Fruit fly (Drosophila melanogaster) whole organism, prepupa: ENCODE results near the gene bb8.

Source experiments
- CG8632 ChIP-seq: fragments of 200-800 bp; sonication (Bioruptor generic); optimal IDR thresholded peaks from 3 replicates; lab custom pipeline; 2016; ENCODE audit warnings: missing biosample characterization, missing genetic modification characterization
- Hr38 ChIP-seq: sonication (Bioruptor generic); optimal IDR thresholded peaks from 2 replicates; lab custom pipeline; 2016; ENCODE audit warnings: missing biosample characterization, missing genetic modification characterization
- dac ChIP-seq: fragments of 200-800 bp; sonication (Bioruptor generic); optimal IDR thresholded peaks from 2 replicates; lab custom pipeline; 2017; ENCODE audit warnings: missing biosample characterization, mild to moderate bottlenecking, missing genetic modification characterization

DNA sequence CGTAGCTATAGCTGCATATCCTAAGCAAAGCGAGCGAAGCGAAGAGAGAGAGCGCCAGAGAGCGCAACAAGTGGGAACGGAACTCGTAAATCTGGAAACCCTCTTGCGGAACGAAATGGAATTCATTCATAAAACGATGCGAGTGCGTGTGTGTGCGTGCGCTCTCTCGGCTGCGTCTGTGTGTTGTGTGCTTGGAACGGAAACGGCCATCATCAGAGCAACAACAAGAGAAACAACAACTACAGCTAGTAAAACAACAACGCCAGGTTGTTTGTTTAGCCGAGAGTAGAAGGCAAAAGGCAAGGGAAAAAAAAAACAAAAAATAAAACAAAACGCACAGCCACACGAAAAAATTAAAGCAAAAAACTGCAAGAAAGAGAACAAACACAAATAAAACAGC is 24.3 kb upstream of the bb8 start:
- TF ChIP-seq dac (GFP tag; lab: Kevin White, UChicago) (no peak), CG8632 (peak; percentile 42), Hr38 (GFP tag; lab: Kevin White, UChicago) (no peak)
